Worm (Caenorhabditis elegans) whole organism, early embryonic: ENCODE data around the gene Y43F8B.29.

Source experiments
- ets-7 ChIP-seq: sonication (generic microtip); optimal IDR thresholded peaks from 2 replicates; lab custom pipeline; 2016; ENCODE audit warnings: missing genotype, missing genetic modification characterization, missing compliant biosample characterization
- flt-1 ChIP-seq: fragments of 200-800 bp; sonication (Bioruptor generic); IDR thresholded peaks from 2 replicates; pipeline ENCODE4 v1.3.6; 2022; ENCODE audit warnings: missing genetic modification characterization, missing compliant biosample characterization
- hmbx-1 ChIP-seq: sonication (generic microtip); optimal IDR thresholded peaks from 2 replicates; lab custom pipeline; 2016; ENCODE audit warnings: mild to moderate bottlenecking, missing genetic modification characterization, missing compliant biosample characterization

ce11 chrV:19509061-19509460, 17.7 kb downstream of the Y43F8B.29 start:
- TF ChIP-seq ets-7 (tag; lab: Kevin White, UChicago), result no peak
- TF ChIP-seq hmbx-1, result no peak
- no peak for TF ChIP-seq flt-1 (GFP tag; lab: Robert Waterston, UW)
